Worm (Caenorhabditis elegans) whole organism, L4 larva: ENCODE measurements around the gene C45G9.8.

Source experiments
- D1046.2 ChIP-seq: fragments of 200-800 bp; sonication (Bioruptor generic); IDR thresholded peaks from 2 replicates; pipeline ENCODE4 v1.3.6; 2022; ENCODE audit warnings: missing genetic modification characterization, missing compliant biosample characterization
- Y105C5A.15 ChIP-seq: fragments of 200-800 bp; sonication (Bioruptor generic); IDR thresholded peaks from 2 replicates; pipeline ENCODE4 v1.3.6; 2022; ENCODE audit warnings: missing genetic modification characterization, missing compliant biosample characterization
- Y48G9A.11 ChIP-seq: fragments of 200-800 bp; sonication (Bioruptor generic); IDR thresholded peaks from 2 replicates; pipeline ENCODE4 v1.3.6; 2022; ENCODE audit warnings: missing genetic modification reagents, missing genetic modification characterization, missing compliant biosample characterization
- Y75B8A.6 ChIP-seq: fragments of 200-800 bp; sonication (Bioruptor generic); IDR thresholded peaks from 2 replicates; pipeline ENCODE4 v1.3.6; 2022; ENCODE audit warnings: missing genetic modification reagents, missing genetic modification characterization, missing compliant biosample characterization
- ZK337.2 ChIP-seq: fragments of 200-800 bp; sonication (Bioruptor generic); IDR thresholded peaks from 2 replicates; pipeline ENCODE4 v1.3.6; 2022; ENCODE audit warnings: missing genetic modification reagents, missing genetic modification characterization, missing compliant biosample characterization
- aha-1 ChIP-seq: fragments of 150-350 bp; peaks from one replicate; lab custom pipeline; 2014; ENCODE audit warnings: missing biosample characterization, missing genetic modification characterization
- ama-1 ChIP-seq: fragments of 150-350 bp; optimal IDR thresholded peaks from 2 replicates; lab custom pipeline; 2014; ENCODE audit warnings: inconsistent platforms, mixed read lengths
- arid-1 ChIP-seq: fragments of 200-800 bp; sonication (Bioruptor generic); conservative IDR thresholded peaks from 2 replicates; pipeline ENCODE4 v1.3.6; 2022; ENCODE audit warnings: missing genetic modification reagents, missing genetic modification characterization, missing compliant biosample characterization
- ceh-20 ChIP-seq: fragments of 200-800 bp; sonication (Bioruptor generic); IDR thresholded peaks from 2 replicates; pipeline ENCODE4 v1.3.6; 2022; ENCODE audit warnings: missing genetic modification reagents, missing genetic modification characterization, missing compliant biosample characterization
- ceh-62 ChIP-seq: sonication (generic microtip); optimal IDR thresholded peaks from 2 replicates; lab custom pipeline; 2017; ENCODE audit warnings: missing biosample characterization, missing genetic modification characterization
- ces-1 ChIP-seq: fragments of 150-350 bp; sonication (generic microtip); optimal IDR thresholded peaks from 4 replicates; lab custom pipeline; 2014; ENCODE audit warnings: missing biosample characterization, missing genetic modification reagents, missing genetic modification characterization
- daf-12 ChIP-seq: fragments of 150-350 bp; optimal IDR thresholded peaks from 2 replicates; lab custom pipeline; 2014; ENCODE audit warnings: missing biosample characterization, missing genetic modification reagents, missing genetic modification characterization
- daf-16 ChIP-seq, 3 experiments: sonication (generic microtip); optimal IDR thresholded peaks; 2 replicates each; lab custom pipeline; 2016 to 2017; ENCODE audit warnings: missing genetic modification characterization in 3 of 3, missing genetic modification reagents in 3 of 3, mild to moderate bottlenecking in 2 of 3, missing compliant biosample characterization in 2 of 3, missing biosample characterization in 1 of 3, moderate library complexity in 1 of 3
- daf-8 ChIP-seq: fragments of 200-800 bp; sonication (Bioruptor generic); IDR thresholded peaks from 2 replicates; pipeline ENCODE4 v1.3.6; 2022; ENCODE audit warnings: missing genetic modification characterization, missing compliant biosample characterization
- dmd-6 ChIP-seq: fragments of 200-800 bp; sonication (Bioruptor generic); IDR thresholded peaks from 2 replicates; pipeline ENCODE4 v1.3.6; 2022; ENCODE audit warnings: missing genetic modification reagents, missing genetic modification characterization, missing compliant biosample characterization
- dmd-8 ChIP-seq: fragments of 200-800 bp; sonication (Bioruptor generic); IDR thresholded peaks from 2 replicates; pipeline ENCODE4 v1.3.6; 2022; ENCODE audit warnings: missing genetic modification characterization, missing compliant biosample characterization
- dmd-9 ChIP-seq: fragments of 200-800 bp; sonication (Bioruptor generic); IDR thresholded peaks from 2 replicates; pipeline ENCODE4 v1.3.6; 2022; ENCODE audit warnings: missing genetic modification reagents, missing genetic modification characterization, missing compliant biosample characterization
- dpl-1 ChIP-seq: fragments of 150-350 bp; optimal IDR thresholded peaks from 2 replicates; lab custom pipeline; 2014; ENCODE audit warnings: missing biosample characterization, missing genetic modification reagents, missing genetic modification characterization
- duxl-1 ChIP-seq: sonication (generic microtip); optimal IDR thresholded peaks from 2 replicates; lab custom pipeline; 2016; ENCODE audit warnings: mild to moderate bottlenecking, missing genetic modification characterization, moderate library complexity, missing compliant biosample characterization; ENCODE audit not compliant: poor library complexity
- dve-1 ChIP-seq: sonication (generic microtip); optimal IDR thresholded peaks from 2 replicates; lab custom pipeline; 2017; ENCODE audit warnings: antibody characterized with exemption, mild to moderate bottlenecking, missing genetic modification characterization, missing compliant biosample characterization; ENCODE audit not compliant: insufficient read depth
- fos-1 ChIP-seq: fragments of 150-350 bp; optimal IDR thresholded peaks from 2 replicates; lab custom pipeline; 2014; ENCODE audit warnings: missing biosample characterization, missing genetic modification characterization
- gei-8 ChIP-seq: fragments of 200-800 bp; sonication (Bioruptor generic); optimal IDR thresholded peaks from 2 replicates; lab custom pipeline; 2018; ENCODE audit warnings: mild to moderate bottlenecking, missing genetic modification characterization, missing compliant biosample characterization
- hif-1 ChIP-seq, 2 experiments: sonication (generic microtip); optimal IDR thresholded peaks; 2 replicates each; lab custom pipeline; 2016 to 2017; ENCODE audit warnings: missing compliant biosample characterization in 2 of 2, missing genetic modification characterization in 2 of 2, missing genetic modification reagents in 2 of 2, missing genotype in 2 of 2, mild to moderate bottlenecking in 1 of 2
- hlh-30 ChIP-seq: sonication (generic microtip); optimal IDR thresholded peaks from 2 replicates; lab custom pipeline; 2017; ENCODE audit warnings: antibody characterized with exemption, mild to moderate bottlenecking, missing genetic modification characterization, missing compliant biosample characterization; ENCODE audit not compliant: insufficient read depth
- jun-1 ChIP-seq: fragments of 150-350 bp; optimal IDR thresholded peaks from 2 replicates; lab custom pipeline; 2014; ENCODE audit warnings: missing biosample characterization, missing genetic modification reagents, missing genetic modification characterization
- lin-13 ChIP-seq: fragments of 150-350 bp; optimal IDR thresholded peaks from 2 replicates; lab custom pipeline; 2014; ENCODE audit warnings: missing biosample characterization, missing genetic modification reagents, missing genetic modification characterization
- lin-38 ChIP-seq: fragments of 200-800 bp; sonication (Bioruptor generic); IDR thresholded peaks from 2 replicates; pipeline ENCODE4 v1.3.6; 2022; ENCODE audit warnings: missing genetic modification reagents, missing genetic modification characterization, missing compliant biosample characterization
- lsy-2 ChIP-seq, 2 experiments: fragments of 150-350 bp in 1 of 2; sonication (generic microtip) in 1 of 2; optimal IDR thresholded peaks; 2 replicates each; lab custom pipeline; 2014 to 2017; ENCODE audit warnings: missing biosample characterization in 2 of 2, missing genetic modification characterization in 2 of 2
- madf-9 ChIP-seq: fragments of 200-800 bp; sonication (Bioruptor generic); conservative IDR thresholded peaks from 2 replicates; pipeline ENCODE4 v1.3.6; 2022; ENCODE audit warnings: missing genetic modification reagents, missing genetic modification characterization, missing compliant biosample characterization
- mdl-1 ChIP-seq, 2 experiments: fragments of 150-350 bp in 1 of 2; sonication (generic microtip) in 1 of 2; optimal IDR thresholded peaks; 2 replicates each; lab custom pipeline; 2014 to 2017; ENCODE audit warnings: missing biosample characterization in 2 of 2, missing genetic modification characterization in 2 of 2
- mep-1 ChIP-seq: fragments of 150-350 bp; sonication (generic microtip); optimal IDR thresholded peaks from 3 replicates; lab custom pipeline; 2014; ENCODE audit warnings: missing biosample characterization, missing genetic modification characterization
- mes-2 ChIP-seq: sonication (generic microtip); optimal IDR thresholded peaks from 2 replicates; lab custom pipeline; 2016; ENCODE audit warnings: missing genotype, mild to moderate bottlenecking, missing genetic modification characterization, missing compliant biosample characterization; ENCODE audit not compliant: poor library complexity, severe bottlenecking
- mxl-2 ChIP-seq: fragments of 200-800 bp; sonication (Bioruptor generic); conservative IDR thresholded peaks from 2 replicates; pipeline ENCODE4 v1.3.6; 2022; ENCODE audit warnings: missing genetic modification reagents, missing genetic modification characterization, missing compliant biosample characterization
- nhr-102 ChIP-seq: sonication (generic microtip); optimal IDR thresholded peaks from 2 replicates; lab custom pipeline; 2016; ENCODE audit warnings: mild to moderate bottlenecking, missing genetic modification characterization, moderate library complexity, missing compliant biosample characterization
- nhr-11 ChIP-seq: fragments of 150-350 bp; optimal IDR thresholded peaks from 2 replicates; lab custom pipeline; 2014; ENCODE audit warnings: missing biosample characterization, missing genetic modification characterization
- nhr-111 ChIP-seq: fragments of 200-800 bp; sonication (Bioruptor generic); optimal IDR thresholded peaks from 2 replicates; lab custom pipeline; 2018; ENCODE audit warnings: mild to moderate bottlenecking, missing genetic modification characterization, missing compliant biosample characterization
- nhr-25 ChIP-seq: sonication (generic microtip); optimal IDR thresholded peaks from 2 replicates; lab custom pipeline; 2017; ENCODE audit warnings: missing genetic modification characterization, mild to moderate bottlenecking, missing compliant biosample characterization, antibody characterized with exemption, moderate library complexity, borderline replicate concordance; ENCODE audit not compliant: insufficient read depth
- nhr-48 ChIP-seq: sonication (generic microtip); optimal IDR thresholded peaks from 2 replicates; lab custom pipeline; 2016; ENCODE audit warnings: mild to moderate bottlenecking, missing genetic modification characterization, missing compliant biosample characterization
- pha-4 ChIP-seq, 2 experiments: fragments of 150-350 bp in 1 of 2; fragments of 200-800 bp in 1 of 2; sonication (Bioruptor generic) in 1 of 2; IDR thresholded peaks in 1 of 2; optimal IDR thresholded peaks in 1 of 2; 2 replicates each; pipeline versions ENCODE4 v1.3.6 to Lab custom; 2014 to 2022; ENCODE audit warnings: missing genetic modification characterization in 2 of 2, missing genetic modification reagents in 2 of 2, missing biosample characterization in 1 of 2, missing compliant biosample characterization in 1 of 2
- php-3 ChIP-seq: fragments of 200-800 bp; sonication (Bioruptor generic); IDR thresholded peaks from 2 replicates; pipeline ENCODE4 v1.3.6; 2022; ENCODE audit warnings: missing genetic modification reagents, missing genetic modification characterization, missing compliant biosample characterization
- pqm-1 ChIP-seq: sonication (generic microtip); optimal IDR thresholded peaks from 2 replicates; lab custom pipeline; 2017; ENCODE audit warnings: missing biosample characterization, missing genetic modification characterization
- rbr-2 ChIP-seq: sonication (generic microtip); optimal IDR thresholded peaks from 2 replicates; lab custom pipeline; 2016; ENCODE audit warnings: missing genotype, missing genetic modification characterization, missing compliant biosample characterization
- snpc-4 ChIP-seq: fragments of 150-350 bp; optimal IDR thresholded peaks from 2 replicates; lab custom pipeline; 2014; ENCODE audit warnings: missing biosample characterization, missing genetic modification characterization
- spr-1 ChIP-seq: sonication (generic microtip); optimal IDR thresholded peaks from 2 replicates; lab custom pipeline; 2016; ENCODE audit warnings: mild to moderate bottlenecking, missing genetic modification characterization, missing compliant biosample characterization
- tra-1 ChIP-seq: fragments of 200-800 bp; sonication (Bioruptor generic); IDR thresholded peaks from 2 replicates; pipeline ENCODE4 v1.3.6; 2022; ENCODE audit warnings: missing genetic modification reagents, missing genetic modification characterization, missing compliant biosample characterization
- unc-130 ChIP-seq: sonication (generic microtip); optimal IDR thresholded peaks from 2 replicates; lab custom pipeline; 2016; ENCODE audit warnings: missing genetic modification reagents, missing genetic modification characterization, missing compliant biosample characterization
- zip-11 ChIP-seq: fragments of 200-800 bp; sonication (Bioruptor generic); IDR thresholded peaks from 2 replicates; pipeline ENCODE4 v1.3.6; 2022; ENCODE audit warnings: missing genetic modification characterization, missing compliant biosample characterization
- zip-2 ChIP-seq: fragments of 150-350 bp; optimal IDR thresholded peaks from 2 replicates; lab custom pipeline; 2014; ENCODE audit warnings: missing biosample characterization, missing genetic modification characterization
- ztf-11 ChIP-seq: fragments of 150-350 bp; optimal IDR thresholded peaks from 2 replicates; lab custom pipeline; 2014; ENCODE audit warnings: missing biosample characterization, missing genetic modification characterization

Gene C45G9.8

ce11 chrIII:5068675-5069233 lies 15.3 kb upstream of the C45G9.8 start, which contains the start of the genes C45G9.11 and C45G9.2 (continued):
- TF ChIP-seq lin-13 (GFP tag; lab: Kevin White, UChicago) (peak; percentile 18), rbr-2 (tag; lab: Kevin White, UChicago) (peak; percentile 49), unc-130 (GFP tag; lab: Kevin White, UChicago) (peak; percentile 78), D1046.2 (no peak), dve-1 (tag; lab: Kevin White, UChicago) (no peak), php-3 (GFP tag; lab: Robert Waterston, UW) (no peak), lin-38 (GFP tag; lab: Robert Waterston, UW) (no peak), aha-1 (tag; lab: Kevin White, UChicago) (no peak), hlh-30 (tag; lab: Kevin White, UChicago) (no peak), arid-1 (no peak), pqm-1 (tag; lab: Kevin White, UChicago) (no peak), dmd-9 (GFP tag; lab: Robert Waterston, UW) (peak; percentile 84), ceh-62 (tag; lab: Kevin White, UChicago) (no peak), nhr-102 (tag; lab: Kevin White, UChicago) (no peak), dmd-6 (peak; percentile 54; the same call in 1 of the 2 replicates), jun-1 (no peak), dmd-8 (GFP tag; lab: Robert Waterston, UW) (no peak), mdl-1 (tag; optimal IDR thresholded peaks at IDR 0.05; lab: Kevin White, UChicago) (no peak), mep-1 (tag; lab: Kevin White, UChicago) (no peak), hif-1 (tag; optimal IDR thresholded peaks at IDR 0.05; lab: Kevin White, UChicago) (peak in 1 of 2 experiments; percentile 84), daf-8 (GFP tag; lab: Robert Waterston, UW) (no peak), ZK337.2 (GFP tag; lab: Robert Waterston, UW) (peak; percentile 89), mxl-2 (GFP tag; lab: Robert Waterston, UW) (no peak), ama-1 (lab: Kevin White, UChicago) (no peak), zip-2 (tag; lab: Kevin White, UChicago) (no peak), madf-9 (GFP tag; lab: Robert Waterston, UW) (no peak; the same call in 1 of the 2 replicates), Y48G9A.11 (GFP tag; lab: Robert Waterston, UW) (peak; percentile 52), nhr-111 (GFP tag; lab: Kevin White, UChicago) (no peak), duxl-1 (tag; lab: Kevin White, UChicago) (peak; percentile 35), nhr-11 (no peak), dpl-1 (peak; percentile 94), gei-8 (no peak), snpc-4 (no peak), Y75B8A.6 (no peak), daf-16 (GFP tag; optimal IDR thresholded peaks at IDR 0.05; lab: Kevin White, UChicago) (no peak), daf-16 (tag; optimal IDR thresholded peaks at IDR 0.05; lab: Kevin White, UChicago) (no peak), mes-2 (tag; lab: Kevin White, UChicago) (peak; percentile 99), daf-12 (tag; lab: Kevin White, UChicago) (no peak), zip-11 (GFP tag; lab: Robert Waterston, UW) (no peak), tra-1 (no peak), nhr-25 (no peak), Y105C5A.15 (GFP tag; lab: Robert Waterston, UW) (no peak), spr-1 (tag; lab: Kevin White, UChicago) (no peak), nhr-48 (tag; lab: Kevin White, UChicago) (no peak), fos-1 (tag; lab: Kevin White, UChicago) (no peak), ceh-20 (GFP tag; lab: Robert Waterston, UW) (no peak), lsy-2 (tag; optimal IDR thresholded peaks at IDR 0.05; lab: Kevin White, UChicago) (no peak), ces-1 (GFP tag; lab: Kevin White, UChicago) (no peak), pha-4 (GFP tag; IDR thresholded peaks at IDR 0.05; lab: Robert Waterston, UW) (no peak), pha-4 (tag; optimal IDR thresholded peaks at IDR 0.05; lab: Kevin White, UChicago) (no peak), ztf-11 (tag; lab: Kevin White, UChicago) (no peak)
